Worm (Caenorhabditis elegans) whole organism, L1 larva: ENCODE data around the gene cup-16.
A peak's percentile ranks its signal among the peaks of the same experiment; 100 is the strongest.

Experiments used
- C04F5.9 ChIP-seq: sonication (generic microtip); optimal IDR thresholded peaks from 2 replicates; lab custom pipeline; 2016; ENCODE audit warnings: missing genetic modification characterization, missing compliant biosample characterization
- C34B4.2 ChIP-seq: sonication (generic microtip); optimal IDR thresholded peaks from 2 replicates; lab custom pipeline; 2017; ENCODE audit warnings: mild to moderate bottlenecking, missing genetic modification characterization, missing compliant biosample characterization
- F16B12.6 ChIP-seq: fragments of 150-350 bp; optimal IDR thresholded peaks from 2 replicates; lab custom pipeline; 2014; ENCODE audit warnings: missing biosample characterization, missing genetic modification characterization
- Y116A8C.19 ChIP-seq: sonication (generic microtip); optimal IDR thresholded peaks from 2 replicates; lab custom pipeline; 2016; ENCODE audit warnings: missing compliant biosample characterization, missing genetic modification characterization, borderline replicate concordance
- alr-1 ChIP-seq: fragments of 200-800 bp; sonication (Bioruptor generic); optimal IDR thresholded peaks from 2 replicates; lab custom pipeline; 2018; ENCODE audit warnings: borderline replicate concordance, mild to moderate bottlenecking, missing genetic modification characterization, missing compliant biosample characterization
- blmp-1 ChIP-seq: fragments of 150-350 bp; optimal IDR thresholded peaks from 2 replicates; lab custom pipeline; 2014; ENCODE audit warnings: missing biosample characterization, missing genetic modification characterization
- ceh-63 ChIP-seq: fragments of 200-800 bp; sonication (Bioruptor generic); optimal IDR thresholded peaks from 2 replicates; lab custom pipeline; 2018; ENCODE audit warnings: mild to moderate bottlenecking, missing genetic modification characterization, missing compliant biosample characterization
- ceh-8 ChIP-seq: fragments of 200-800 bp; sonication (Bioruptor generic); optimal IDR thresholded peaks from 2 replicates; lab custom pipeline; 2018; ENCODE audit warnings: mild to moderate bottlenecking, missing genetic modification characterization, moderate library complexity, missing compliant biosample characterization
- ceh-90 ChIP-seq: sonication (generic microtip); optimal IDR thresholded peaks from 2 replicates; lab custom pipeline; 2016; ENCODE audit warnings: missing genetic modification characterization, missing compliant biosample characterization
- ces-1 ChIP-seq: fragments of 150-350 bp; optimal IDR thresholded peaks from 2 replicates; lab custom pipeline; 2014; ENCODE audit warnings: missing biosample characterization, missing genetic modification reagents, missing genetic modification characterization
- efl-1 ChIP-seq, 4 experiments: fragments of 150-350 bp; optimal IDR thresholded peaks in 3 of 4; peaks in 1 of 4; 1 replicate in 1 of 4; 2 replicates in 3 of 4; lab custom pipeline; 2014; ENCODE audit warnings: missing biosample characterization in 2 of 4, missing genetic modification characterization in 2 of 4, missing genetic modification reagents in 2 of 4
- elt-2 ChIP-seq: sonication (generic microtip); optimal IDR thresholded peaks from 2 replicates; lab custom pipeline; 2016; ENCODE audit warnings: missing genetic modification characterization, mild to moderate bottlenecking, inconsistent platforms, missing compliant biosample characterization, missing genetic modification reagents
- elt-3 ChIP-seq, 6 experiments: fragments of 150-350 bp in 1 of 6; sonication (generic microtip); optimal IDR thresholded peaks; 2 replicates each; lab custom pipeline; 2017 to 2018; ENCODE audit warnings: missing biosample characterization in 6 of 6, missing genetic modification characterization in 6 of 6, inconsistent platforms in 1 of 6
- fkh-10 ChIP-seq: sonication (generic microtip); optimal IDR thresholded peaks from 2 replicates; lab custom pipeline; 2017; ENCODE audit warnings: missing biosample characterization, missing genetic modification reagents, missing genetic modification characterization
- grh-1 ChIP-seq: fragments of 200-800 bp; sonication (Bioruptor generic); IDR thresholded peaks from 2 replicates; pipeline ENCODE4 v1.3.6; 2022; ENCODE audit warnings: missing genetic modification reagents, missing genetic modification characterization, missing compliant biosample characterization
- hlh-17 ChIP-seq: fragments of 200-800 bp; sonication (Bioruptor generic); optimal IDR thresholded peaks from 2 replicates; lab custom pipeline; 2018; ENCODE audit warnings: missing genetic modification characterization, mild to moderate bottlenecking, missing compliant biosample characterization, moderate library complexity, borderline replicate concordance
- hpl-2 ChIP-seq: fragments of 150-350 bp; optimal IDR thresholded peaks from 2 replicates; lab custom pipeline; 2014; ENCODE audit warnings: missing biosample characterization, missing genetic modification reagents, missing genetic modification characterization
- irx-1 ChIP-seq: sonication (generic microtip); optimal IDR thresholded peaks from 2 replicates; lab custom pipeline; 2016; ENCODE audit warnings: missing genetic modification characterization, missing compliant biosample characterization
- isw-1 ChIP-seq: fragments of 200-800 bp; sonication (Bioruptor generic); IDR thresholded peaks from 2 replicates; pipeline ENCODE4 v1.3.6; 2022; ENCODE audit warnings: missing genetic modification characterization, missing compliant biosample characterization
- lin-13 ChIP-seq: fragments of 150-350 bp; optimal IDR thresholded peaks from 2 replicates; lab custom pipeline; 2014; ENCODE audit warnings: missing biosample characterization, missing genetic modification reagents, missing genetic modification characterization
- lin-15B ChIP-seq: fragments of 150-350 bp; sonication (generic microtip); optimal IDR thresholded peaks from 3 replicates; lab custom pipeline; 2014; ENCODE audit warnings: missing biosample characterization, missing genetic modification characterization
- lir-3 ChIP-seq: sonication (generic microtip); optimal IDR thresholded peaks from 2 replicates; lab custom pipeline; 2016; ENCODE audit warnings: mild to moderate bottlenecking, missing genetic modification characterization, moderate library complexity, missing compliant biosample characterization; ENCODE audit not compliant: poor library complexity
- lsy-2 ChIP-seq, 2 experiments: fragments of 150-350 bp; optimal IDR thresholded peaks; 2 replicates each; lab custom pipeline; 2014; ENCODE audit warnings: missing biosample characterization in 2 of 2, missing genetic modification characterization in 2 of 2
- nhr-11 ChIP-seq: fragments of 150-350 bp; optimal IDR thresholded peaks from 2 replicates; lab custom pipeline; 2014; ENCODE audit warnings: missing biosample characterization, missing genetic modification characterization
- nhr-12 ChIP-seq: sonication (generic microtip); optimal IDR thresholded peaks from 2 replicates; lab custom pipeline; 2017; ENCODE audit warnings: missing biosample characterization, missing genetic modification characterization
- nhr-237 ChIP-seq: fragments of 150-350 bp; optimal IDR thresholded peaks from 2 replicates; lab custom pipeline; 2014; ENCODE audit warnings: missing biosample characterization, missing genetic modification characterization
- nhr-28 ChIP-seq: fragments of 150-350 bp; optimal IDR thresholded peaks from 2 replicates; lab custom pipeline; 2014; ENCODE audit warnings: missing biosample characterization, missing genetic modification characterization
- nhr-71 ChIP-seq: sonication (generic microtip); optimal IDR thresholded peaks from 2 replicates; lab custom pipeline; 2016; ENCODE audit warnings: mild to moderate bottlenecking, missing genetic modification characterization, moderate library complexity, missing compliant biosample characterization
- nhr-76 ChIP-seq: sonication (generic microtip); optimal IDR thresholded peaks from 2 replicates; lab custom pipeline; 2017; ENCODE audit warnings: missing biosample characterization, missing genetic modification characterization
- nhr-77 ChIP-seq: fragments of 150-350 bp; optimal IDR thresholded peaks from 2 replicates; lab custom pipeline; 2014; ENCODE audit warnings: missing biosample characterization, missing genetic modification characterization
- nhr-90 ChIP-seq: sonication (generic microtip); optimal IDR thresholded peaks from 2 replicates; lab custom pipeline; 2016; ENCODE audit warnings: mild to moderate bottlenecking, missing genetic modification characterization, missing compliant biosample characterization; ENCODE audit not compliant: poor library complexity
- pqm-1 ChIP-seq: sonication (generic microtip); optimal IDR thresholded peaks from 3 replicates; lab custom pipeline; 2017; ENCODE audit warnings: missing biosample characterization, missing genetic modification characterization
- skn-1 ChIP-seq: fragments of 150-350 bp; optimal IDR thresholded peaks from 2 replicates; lab custom pipeline; 2014; ENCODE audit warnings: missing biosample characterization, missing genetic modification characterization
- snu-23 ChIP-seq: sonication (generic microtip); optimal IDR thresholded peaks from 2 replicates; lab custom pipeline; 2016; ENCODE audit warnings: missing genetic modification characterization, missing compliant biosample characterization
- sox-4 ChIP-seq: sonication (generic microtip); optimal IDR thresholded peaks from 2 replicates; lab custom pipeline; 2016; ENCODE audit warnings: missing genetic modification characterization, missing compliant biosample characterization
- swsn-7 ChIP-seq: sonication (generic microtip); optimal IDR thresholded peaks from 2 replicates; lab custom pipeline; 2016; ENCODE audit warnings: missing genetic modification characterization, missing compliant biosample characterization
- unc-130 ChIP-seq: fragments of 150-350 bp; optimal IDR thresholded peaks from 2 replicates; lab custom pipeline; 2017; ENCODE audit warnings: missing biosample characterization, missing genetic modification characterization, inconsistent platforms
- unc-98 ChIP-seq: fragments of 200-800 bp; sonication (Bioruptor generic); IDR thresholded peaks from 2 replicates; pipeline ENCODE4 v1.3.6; 2022; ENCODE audit warnings: missing genetic modification characterization, missing compliant biosample characterization
- vab-15 ChIP-seq: sonication (generic microtip); optimal IDR thresholded peaks from 2 replicates; lab custom pipeline; 2017; ENCODE audit warnings: missing genotype, mild to moderate bottlenecking, missing genetic modification characterization, missing compliant biosample characterization
- xbp-1 ChIP-seq: sonication (generic microtip); optimal IDR thresholded peaks from 2 replicates; lab custom pipeline; 2016; ENCODE audit warnings: missing genetic modification characterization, missing compliant biosample characterization
- zag-1 ChIP-seq: fragments of 150-350 bp; optimal IDR thresholded peaks from 2 replicates; lab custom pipeline; 2014; ENCODE audit warnings: missing biosample characterization, missing genetic modification characterization
- ztf-11 ChIP-seq, 2 experiments: sonication (generic microtip); optimal IDR thresholded peaks; 2 replicates each; lab custom pipeline; 2016 to 2017; ENCODE audit warnings: missing genetic modification characterization in 2 of 2, missing biosample characterization in 1 of 2, missing compliant biosample characterization in 1 of 2
- ztf-4 ChIP-seq: fragments of 150-350 bp; optimal IDR thresholded peaks from 2 replicates; lab custom pipeline; 2014; ENCODE audit warnings: missing biosample characterization, missing genetic modification characterization

Gene cup-16

DNA sequence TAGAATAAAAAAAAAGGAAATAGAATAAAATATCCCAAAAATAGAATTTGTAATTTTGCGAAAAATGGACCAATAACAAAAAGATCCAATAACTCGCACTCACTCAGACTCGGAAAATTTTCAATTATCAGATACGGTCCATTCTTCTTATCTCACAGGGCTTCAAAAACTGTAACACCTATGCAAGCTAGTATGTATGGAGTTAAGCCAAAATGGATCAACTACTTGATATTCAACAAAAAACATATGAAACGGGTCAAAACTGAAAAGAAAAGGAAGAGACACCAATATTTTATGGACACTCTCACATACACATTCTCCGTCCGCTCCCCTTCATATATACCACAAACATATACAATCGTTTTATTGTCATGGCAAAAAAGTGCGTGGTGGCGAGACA is 21.3 kb upstream of the cup-16 start, which contains the start of gene C34C6.9:
TSS of gene C34C6.9 (plus strand) at position 301 of the 400 bp plus-strand sequence.
- TF ChIP-seq Y116A8C.19 (tag; lab: Kevin White, UChicago) (no peak), irx-1 (no peak), sox-4 (tag; lab: Kevin White, UChicago) (no peak), nhr-77 (tag; lab: Kevin White, UChicago) (no peak), nhr-90 (no peak), elt-2 (tag; lab: Kevin White, UChicago) (no peak), ceh-90 (tag; lab: Kevin White, UChicago) (no peak)

DNA sequence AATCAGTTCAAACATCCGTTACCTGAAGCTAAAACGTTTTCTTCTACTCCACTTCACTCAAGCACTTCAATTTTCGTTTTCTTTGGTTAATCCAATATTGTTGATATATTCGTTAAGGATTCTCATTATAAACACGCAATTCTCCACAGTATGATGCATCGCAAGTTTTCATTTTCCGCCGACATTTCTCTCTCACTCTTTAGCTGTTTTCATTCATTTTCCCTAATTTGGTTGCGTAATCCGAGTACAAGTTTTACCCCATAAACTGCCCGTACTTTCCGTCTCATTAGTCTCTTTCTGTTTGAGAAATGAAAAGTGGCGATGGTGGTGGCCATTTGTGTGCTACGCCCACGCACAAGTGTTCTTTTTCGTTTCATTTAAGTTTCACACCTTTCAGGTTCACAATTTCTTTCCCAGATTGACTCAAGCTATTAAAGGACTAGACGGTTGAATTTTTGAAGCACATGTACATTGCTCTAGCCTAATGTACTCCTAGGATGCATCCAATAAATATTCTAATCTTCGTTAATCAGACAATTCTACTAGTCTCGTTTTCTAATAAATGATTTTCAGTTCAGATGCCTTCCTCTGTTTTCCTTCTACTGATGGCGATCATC is 15.5 kb upstream of the cup-16 start, which contains the start of gene C34C6.3:
TSS of gene C34C6.3 (plus strand) at position 567 of the 617 bp plus-strand sequence.
- TF ChIP-seq blmp-1 (tag; lab: Kevin White, UChicago) (peak; percentile 90), skn-1 (tag; lab: Kevin White, UChicago) (no peak)

DNA sequence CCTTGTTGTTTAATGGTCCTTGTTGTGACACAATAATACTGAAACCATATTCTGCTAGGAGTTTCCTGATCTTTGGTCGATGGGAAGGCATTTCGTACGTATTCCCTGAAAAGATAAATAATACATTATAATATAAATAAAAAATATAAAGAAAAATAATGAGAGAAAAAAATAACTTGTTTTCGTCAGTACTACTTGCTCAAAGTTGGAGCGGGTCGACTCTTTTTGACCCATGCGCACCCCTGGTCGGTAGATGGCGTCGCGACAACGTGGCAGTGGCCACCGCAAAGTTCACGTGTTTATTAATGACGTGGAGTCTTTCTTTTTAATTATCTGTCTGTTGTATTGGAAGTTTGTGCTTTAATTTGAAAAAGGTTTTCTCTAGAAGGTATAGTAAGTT is 11.2 kb upstream of the cup-16 start, which contains the start of gene C34C6.10:
TSS of gene C34C6.10 (minus strand) at position 101 of the 400 bp plus-strand sequence.
- TF ChIP-seq nhr-12 (tag; lab: Kevin White, UChicago) = no peak
- no peak for TF ChIP-seq sox-4 (tag; lab: Kevin White, UChicago)
- TF ChIP-seq isw-1 = no peak
- TF ChIP-seq lir-3 (tag; lab: Kevin White, UChicago) = no peak
- TF ChIP-seq lin-15B (tag; lab: Kevin White, UChicago) = no peak
- TF ChIP-seq fkh-10 (GFP tag; lab: Kevin White, UChicago) = no peak
- no peak for TF ChIP-seq lin-13 (GFP tag; lab: Kevin White, UChicago)
- no peak for TF ChIP-seq grh-1 (GFP tag; lab: Robert Waterston, UW)
- TF ChIP-seq nhr-237 (tag; lab: Kevin White, UChicago) = no peak
- no peak for TF ChIP-seq snu-23
- TF ChIP-seq ceh-8 (GFP tag; lab: Kevin White, UChicago) = no peak
- no peak for TF ChIP-seq ceh-90 (tag; lab: Kevin White, UChicago)
- TF ChIP-seq unc-130 (tag; lab: Kevin White, UChicago) = no peak
- TF ChIP-seq C04F5.9 (tag; lab: Kevin White, UChicago) = no peak
- TF ChIP-seq ceh-63 = no peak
- TF ChIP-seq skn-1 (tag; lab: Kevin White, UChicago) = no peak
- no peak for TF ChIP-seq ztf-4 (tag; lab: Kevin White, UChicago)

DNA sequence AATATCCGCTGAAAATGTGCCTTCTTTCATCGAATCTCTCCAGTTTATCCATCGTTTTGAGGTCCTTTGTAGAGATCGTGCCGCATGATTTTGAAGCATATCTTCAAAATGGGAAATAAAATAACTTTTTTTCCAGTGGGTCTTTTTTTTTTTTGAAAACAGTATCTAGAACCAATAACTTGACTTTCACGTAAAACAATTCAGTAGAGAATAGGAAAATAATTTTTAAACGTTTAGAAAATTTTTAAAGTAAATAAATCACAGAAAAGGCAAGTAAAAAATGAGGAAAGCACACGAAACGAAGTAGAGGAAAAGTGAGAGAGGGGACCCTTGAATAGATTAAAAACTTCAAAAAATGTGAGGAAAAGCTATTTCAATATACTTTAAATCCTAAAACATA is 8.1 kb upstream of the cup-16 start, which contains the start of gene chdh-1:
TSS of gene chdh-1 (minus strand) at position 101 of the 400 bp plus-strand sequence.
- TF ChIP-seq hpl-2 = no peak
- TF ChIP-seq ces-1 (GFP tag; lab: Kevin White, UChicago) = no peak
- TF ChIP-seq vab-15 (tag; lab: Kevin White, UChicago) = no peak
- TF ChIP-seq pqm-1 = no peak
- no peak for TF ChIP-seq ceh-8 (GFP tag; lab: Kevin White, UChicago)
- TF ChIP-seq ceh-90 (tag; lab: Kevin White, UChicago) = no peak

DNA sequence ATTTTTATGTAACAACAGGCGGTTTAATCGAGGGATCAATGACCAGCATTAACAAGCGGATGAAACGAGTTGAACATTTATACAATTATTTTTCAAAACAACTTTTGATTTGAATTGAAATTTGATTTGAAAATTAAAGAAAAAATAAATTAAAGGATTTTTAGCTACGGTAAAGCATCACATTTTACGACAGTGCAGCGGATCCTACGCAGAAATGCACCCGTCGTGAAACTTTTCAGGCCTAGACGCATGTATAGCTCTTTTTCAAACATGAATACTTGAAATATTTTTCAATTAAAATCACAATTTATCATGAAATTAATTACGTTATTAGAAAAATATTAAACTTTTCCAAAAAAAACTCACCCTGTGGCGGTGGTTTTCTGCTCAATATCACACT is 5.9 kb upstream of the cup-16 start:
- TF ChIP-seq efl-1 (optimal IDR thresholded peaks at IDR 0.05; lab: Kevin White, UChicago) (peak in 1 of 2 experiments; percentile 6), efl-1 (GFP tag; optimal IDR thresholded peaks at IDR 0.05 in 1 of 2; lab: Kevin White, UChicago) (no peak), unc-98 (GFP tag; lab: Robert Waterston, UW) (no peak), elt-3 (tag; optimal IDR thresholded peaks at IDR 0.05; lab: Kevin White, UChicago) (no peak), nhr-11 (tag; lab: Kevin White, UChicago) (no peak), nhr-76 (no peak), lir-3 (tag; lab: Kevin White, UChicago) (no peak), zag-1 (tag; lab: Kevin White, UChicago) (no peak), Y116A8C.19 (tag; lab: Kevin White, UChicago) (no peak), alr-1 (tag; lab: Kevin White, UChicago) (no peak), ztf-4 (tag; lab: Kevin White, UChicago) (no peak), ztf-11 (tag; optimal IDR thresholded peaks at IDR 0.05; lab: Kevin White, UChicago) (no peak), xbp-1 (tag; lab: Kevin White, UChicago) (no peak), nhr-71 (no peak), elt-2 (tag; lab: Kevin White, UChicago) (no peak), swsn-7 (tag; lab: Kevin White, UChicago) (no peak), nhr-28 (tag; lab: Kevin White, UChicago) (no peak), F16B12.6 (peak; percentile 63), lsy-2 (tag; optimal IDR thresholded peaks at IDR 0.05; lab: Kevin White, UChicago) (peak; percentile 67 to 81), C34B4.2 (tag; lab: Kevin White, UChicago) (no peak), hlh-17 (GFP tag; lab: Kevin White, UChicago) (no peak)
